Fruit fly (Drosophila melanogaster) whole organism, embryonic: ENCODE results near the gene mTor.

Experiments
- Atf-2 ChIP-seq: fragments of 200-800 bp; sonication (Bioruptor generic); optimal IDR thresholded peaks from 2 replicates; lab custom pipeline; 2016; ENCODE audit warnings: missing biosample characterization, missing genetic modification characterization
- BEAF-32 ChIP-seq: fragments of 200-800 bp; sonication (Bioruptor generic); optimal IDR thresholded peaks from 3 replicates; lab custom pipeline; 2017; ENCODE audit warnings: missing biosample characterization, missing genetic modification characterization, mild to moderate bottlenecking, moderate library complexity, missing genetic modification reagents
- CG10267 ChIP-seq: fragments of 200-800 bp; sonication (Bioruptor generic); optimal IDR thresholded peaks from 2 replicates; lab custom pipeline; 2018; ENCODE audit warnings: missing biosample characterization, mild to moderate bottlenecking, missing genetic modification characterization, moderate library complexity
- CG11398 ChIP-seq: fragments of 200-800 bp; sonication (Bioruptor generic); optimal IDR thresholded peaks from 2 replicates; lab custom pipeline; 2016; ENCODE audit warnings: missing biosample characterization, missing genetic modification characterization
- CG12236 ChIP-seq: fragments of 200-800 bp; sonication (Bioruptor generic); optimal IDR thresholded peaks from 2 replicates; lab custom pipeline; 2016; ENCODE audit warnings: missing biosample characterization, missing genetic modification characterization
- CG12659 ChIP-seq: fragments of 200-800 bp; sonication (Bioruptor generic); optimal IDR thresholded peaks from 3 replicates; lab custom pipeline; 2017; ENCODE audit warnings: mild to moderate bottlenecking, missing biosample characterization, missing genetic modification reagents, missing genetic modification characterization
- CG14710 ChIP-seq: fragments of 200-800 bp; sonication (Bioruptor generic); optimal IDR thresholded peaks from 3 replicates; lab custom pipeline; 2019; ENCODE audit warnings: missing biosample characterization, mild to moderate bottlenecking, missing genetic modification characterization, moderate library complexity
- CG18599 ChIP-seq: fragments of 200-800 bp; sonication (Bioruptor generic); optimal IDR thresholded peaks from 3 replicates; lab custom pipeline; 2017; ENCODE audit warnings: missing biosample characterization, missing genetic modification characterization, mild to moderate bottlenecking, moderate library complexity, missing genetic modification reagents
- CG2678 ChIP-seq: fragments of 200-800 bp; sonication (Bioruptor generic); optimal IDR thresholded peaks from 3 replicates; lab custom pipeline; 2019; ENCODE audit warnings: missing biosample characterization, mild to moderate bottlenecking, missing genetic modification characterization, moderate library complexity
- CG2875 ChIP-seq: fragments of 200-800 bp; sonication (Bioruptor generic); optimal IDR thresholded peaks from 2 replicates; lab custom pipeline; 2017; ENCODE audit warnings: missing biosample characterization, mild to moderate bottlenecking, missing genetic modification characterization, missing genetic modification reagents
- CG2889 ChIP-seq: fragments of 200-800 bp; sonication (Bioruptor generic); IDR thresholded peaks from 3 replicates; pipeline ENCODE4 v1.3.6; 2022; ENCODE audit warnings: missing biosample characterization, missing genetic modification characterization
- CG30020 ChIP-seq: fragments of 200-800 bp; optimal IDR thresholded peaks from 2 replicates; lab custom pipeline; 2019; ENCODE audit warnings: missing biosample characterization, mild to moderate bottlenecking, missing genetic modification characterization, moderate library complexity
- CG3065 ChIP-seq: fragments of 200-800 bp; sonication (Bioruptor generic); optimal IDR thresholded peaks from 2 replicates; lab custom pipeline; 2016; ENCODE audit warnings: missing biosample characterization, missing genetic modification characterization
- CG31388 ChIP-seq: fragments of 200-800 bp; sonication (Bioruptor generic); optimal IDR thresholded peaks from 2 replicates; lab custom pipeline; 2016; ENCODE audit warnings: missing biosample characterization, missing genetic modification characterization
- CG3995 ChIP-seq: fragments of 200-800 bp; sonication (Bioruptor generic); optimal IDR thresholded peaks from 3 replicates; lab custom pipeline; 2016; ENCODE audit warnings: missing biosample characterization, missing genetic modification characterization
- CG4617 ChIP-seq: fragments of 200-800 bp; sonication (Bioruptor generic); optimal IDR thresholded peaks from 3 replicates; lab custom pipeline; 2016; ENCODE audit warnings: missing biosample characterization, missing genetic modification characterization, borderline replicate concordance
- CG5953 ChIP-seq: fragments of 200-800 bp; sonication (Bioruptor generic); IDR thresholded peaks from 2 replicates; pipeline ENCODE4 v1.3.6; 2022; ENCODE audit warnings: missing biosample characterization, missing genetic modification characterization
- CG6175 ChIP-seq: fragments of 200-800 bp; sonication (Bioruptor generic); IDR thresholded peaks from 3 replicates; pipeline ENCODE4 v1.3.6; 2022; ENCODE audit warnings: missing biosample characterization, missing genetic modification characterization
- CG6683 ChIP-seq: fragments of 200-800 bp; sonication (Bioruptor generic); optimal IDR thresholded peaks from 2 replicates; lab custom pipeline; 2017; ENCODE audit warnings: missing biosample characterization, mild to moderate bottlenecking, missing genetic modification characterization, missing genetic modification reagents
- CG9797 ChIP-seq: fragments of 200-800 bp; sonication (Bioruptor generic); optimal IDR thresholded peaks from 3 replicates; lab custom pipeline; 2018; ENCODE audit warnings: missing biosample characterization, mild to moderate bottlenecking, missing genetic modification characterization
- CkIIα-i1 ChIP-seq: fragments of 200-800 bp; sonication (Bioruptor generic); IDR thresholded peaks from 2 replicates; pipeline ENCODE4 v1.3.6; 2022; ENCODE audit warnings: missing biosample characterization, missing genetic modification characterization
- CoRest ChIP-seq: fragments of 200-800 bp; sonication (Bioruptor generic); optimal IDR thresholded peaks from 3 replicates; lab custom pipeline; 2018; ENCODE audit warnings: missing biosample characterization, mild to moderate bottlenecking, missing genetic modification characterization, moderate library complexity
- D ChIP-seq, 2 experiments: fragments of 200-800 bp in 1 of 2; fragments of >200 bp in 1 of 2; sonication (Bioruptor generic) in 1 of 2; optimal IDR thresholded peaks; 2 replicates in 1 of 2; 3 replicates in 1 of 2; lab custom pipeline; 2017; ENCODE audit warnings: mild to moderate bottlenecking in 1 of 2, missing biosample characterization in 1 of 2, missing genetic modification characterization in 1 of 2, missing genetic modification reagents in 1 of 2
- Dll ChIP-seq: fragments of 200-800 bp; sonication (Bioruptor generic); IDR thresholded peaks from 4 replicates; pipeline ENCODE4 v1.3.6; 2022; ENCODE audit warnings: missing biosample characterization, missing genetic modification characterization; ENCODE audit not compliant: partially characterized antibody
- Doc2 ChIP-seq: fragments of 200-800 bp; sonication (Bioruptor generic); IDR thresholded peaks from 2 replicates; pipeline ENCODE4 v1.3.6; 2022; ENCODE audit warnings: missing biosample characterization, missing genetic modification characterization
- Dp ChIP-seq: fragments of 200-800 bp; sonication (Bioruptor generic); optimal IDR thresholded peaks from 2 replicates; lab custom pipeline; 2018; ENCODE audit warnings: missing biosample characterization, mild to moderate bottlenecking, missing genetic modification characterization, moderate library complexity
- Ets97D ChIP-seq: fragments of 200-800 bp; sonication (Bioruptor generic); optimal IDR thresholded peaks from 3 replicates; lab custom pipeline; 2016; ENCODE audit warnings: missing biosample characterization, missing genetic modification characterization
- GATAe ChIP-seq: fragments of 200-800 bp; sonication (Bioruptor generic); conservative IDR thresholded peaks from 2 replicates; pipeline ENCODE4 v1.3.6; 2022; ENCODE audit warnings: missing biosample characterization, missing genetic modification characterization
- Lhr ChIP-seq: fragments of 200-800 bp; sonication (Bioruptor generic); optimal IDR thresholded peaks from 3 replicates; lab custom pipeline; 2017; ENCODE audit warnings: mild to moderate bottlenecking, missing biosample characterization, missing genetic modification reagents, missing genetic modification characterization
- MBD-R2 ChIP-seq: fragments of 200-800 bp; sonication (Bioruptor generic); IDR thresholded peaks from 2 replicates; pipeline ENCODE4 v1.3.6; 2022; ENCODE audit warnings: missing biosample characterization, missing genetic modification characterization
- Neu2 ChIP-seq: fragments of 200-800 bp; sonication (Bioruptor generic); optimal IDR thresholded peaks from 3 replicates; lab custom pipeline; 2016; ENCODE audit warnings: missing biosample characterization, missing genetic modification characterization, borderline replicate concordance
- Side ChIP-seq: fragments of 200-800 bp; sonication (Bioruptor generic); optimal IDR thresholded peaks from 2 replicates; lab custom pipeline; 2016; ENCODE audit warnings: missing biosample characterization, missing genetic modification characterization
- Spps ChIP-seq: fragments of 200-800 bp; sonication (Bioruptor generic); optimal IDR thresholded peaks from 2 replicates; lab custom pipeline; 2018; ENCODE audit warnings: missing biosample characterization, mild to moderate bottlenecking, missing genetic modification characterization
- Tbp ChIP-seq: fragments of >200 bp; optimal IDR thresholded peaks from 2 replicates; lab custom pipeline; 2018; ENCODE audit warnings: missing biosample characterization, missing genetic modification characterization
- chif ChIP-seq, 2 experiments: fragments of 200-800 bp; sonication (Bioruptor generic); optimal IDR thresholded peaks; 3 replicates each; lab custom pipeline; 2016; ENCODE audit warnings: missing biosample characterization in 2 of 2, missing genetic modification characterization in 2 of 2
- fu2 ChIP-seq: fragments of 200-800 bp; sonication (Bioruptor generic); optimal IDR thresholded peaks from 2 replicates; lab custom pipeline; 2016; ENCODE audit warnings: missing biosample characterization, missing genetic modification characterization
- maf-S ChIP-seq: fragments of 200-800 bp; sonication (Bioruptor generic); optimal IDR thresholded peaks from 2 replicates; lab custom pipeline; 2016; ENCODE audit warnings: missing biosample characterization, missing genetic modification characterization
- nerfin-1 ChIP-seq: fragments of 200-800 bp; sonication (Bioruptor generic); optimal IDR thresholded peaks from 3 replicates; lab custom pipeline; 2019; ENCODE audit warnings: missing biosample characterization, mild to moderate bottlenecking, missing genetic modification characterization, moderate library complexity
- nmo ChIP-seq: fragments of 200-800 bp; sonication (Bioruptor generic); optimal IDR thresholded peaks from 2 replicates; lab custom pipeline; 2018; ENCODE audit warnings: missing biosample characterization, mild to moderate bottlenecking, missing genetic modification characterization, moderate library complexity
- pfk ChIP-seq: fragments of 200-800 bp; sonication (Bioruptor generic); optimal IDR thresholded peaks from 2 replicates; lab custom pipeline; 2018; ENCODE audit warnings: missing biosample characterization, mild to moderate bottlenecking, missing genetic modification characterization, moderate library complexity
- phol ChIP-seq: fragments of 200-800 bp; sonication (Bioruptor generic); optimal IDR thresholded peaks from 3 replicates; lab custom pipeline; 2018; ENCODE audit warnings: missing biosample characterization, mild to moderate bottlenecking, missing genetic modification characterization, moderate library complexity
- rib ChIP-seq: fragments of 200-800 bp; sonication (Bioruptor generic); IDR thresholded peaks from 2 replicates; pipeline ENCODE4 v1.3.6; 2022; ENCODE audit warnings: missing biosample characterization, missing genetic modification characterization
- row ChIP-seq: fragments of 200-800 bp; sonication (Bioruptor generic); IDR thresholded peaks from 3 replicates; pipeline ENCODE4 v1.3.6; 2022; ENCODE audit warnings: missing biosample characterization, missing genetic modification characterization
- salm ChIP-seq: fragments of 200-800 bp; sonication (Bioruptor generic); optimal IDR thresholded peaks from 2 replicates; lab custom pipeline; 2018; ENCODE audit warnings: missing biosample characterization, mild to moderate bottlenecking, missing genetic modification characterization
- sim ChIP-seq: fragments of 200-800 bp; sonication (Bioruptor generic); IDR thresholded peaks from 2 replicates; pipeline ENCODE4 v1.3.6; 2022; ENCODE audit warnings: missing biosample characterization, missing genetic modification characterization
- stwl ChIP-seq: fragments of 200-800 bp; sonication (Bioruptor generic); optimal IDR thresholded peaks from 3 replicates; lab custom pipeline; 2018; ENCODE audit warnings: missing biosample characterization, mild to moderate bottlenecking, missing genetic modification characterization, moderate library complexity
- trem ChIP-seq: fragments of 200-800 bp; optimal IDR thresholded peaks from 3 replicates; lab custom pipeline; 2019; ENCODE audit warnings: missing biosample characterization, mild to moderate bottlenecking, missing genetic modification characterization, moderate library complexity
- ttk ChIP-seq: fragments of 200-800 bp; sonication (Bioruptor generic); IDR thresholded peaks from 2 replicates; pipeline ENCODE4 v2.1.2; 2022; ENCODE audit warnings: missing biosample characterization, missing genetic modification characterization

mTor gene

dm6 chr2L:13021020-13021781 is 16.9 kb downstream of the mTor start, which contains the start of gene CG9933:
TSS of gene CG9933 (minus strand) at chr2L:13021312.
- TF ChIP-seq phol (tag; lab: Kevin White, UChicago) (peak; percentile 22), CG18599 (GFP tag; lab: Kevin White, UChicago) (no peak), Lhr (GFP tag; lab: Kevin White, UChicago) (peak; percentile 47), Ets97D (GFP tag; lab: Kevin White, UChicago) (peak; percentile 9), maf-S (GFP tag; lab: Kevin White, UChicago) (no peak), CG2875 (GFP tag; lab: Kevin White, UChicago) (no peak), Tbp (GFP tag; lab: Kevin White, UChicago) (no peak), chif (GFP tag; optimal IDR thresholded peaks at IDR 0.05; lab: Kevin White, UChicago) (no peak), Atf-2 (GFP tag; lab: Kevin White, UChicago) (no peak), CG10267 (tag; lab: Kevin White, UChicago) (no peak), CG9797 (GFP tag; lab: Kevin White, UChicago) (peak; percentile 51), nmo (GFP tag; lab: Kevin White, UChicago) (peak; percentile 51), salm (tag; lab: Kevin White, UChicago) (no peak), CG4617 (GFP tag; lab: Kevin White, UChicago) (peak; percentile 65), CG2889 (GFP tag; lab: Robert Waterston, UW) (no peak), CkIIα-i1 (GFP tag; lab: Robert Waterston, UW) (no peak), CG31388 (no peak), Spps (tag; lab: Kevin White, UChicago) (no peak), D (optimal IDR thresholded peaks at IDR 0.05; lab: Kevin White, UChicago) (no peak), D (GFP tag; optimal IDR thresholded peaks at IDR 0.05; lab: Kevin White, UChicago) (no peak), GATAe (no peak), MBD-R2 (peak; percentile 45; the same call in 1 of the 2 replicates), Neu2 (GFP tag; lab: Kevin White, UChicago) (no peak), CG3065 (no peak), Dp (GFP tag; lab: Kevin White, UChicago) (peak; percentile 65), Doc2 (GFP tag; lab: Robert Waterston, UW) (no peak), CoRest (tag; lab: Kevin White, UChicago) (peak; percentile 64), CG30020 (peak; percentile 93), CG5953 (GFP tag; lab: Robert Waterston, UW) (no peak), fu2 (GFP tag; lab: Kevin White, UChicago) (no peak), BEAF-32 (GFP tag; lab: Kevin White, UChicago) (peak; percentile 45), Dll (GFP tag; lab: Robert Waterston, UW) (no peak), CG12236 (GFP tag; lab: Kevin White, UChicago) (no peak), CG6175 (no peak), sim (GFP tag; lab: Robert Waterston, UW) (no peak), row (GFP tag; lab: Robert Waterston, UW) (peak; percentile 73), CG3995 (GFP tag; lab: Kevin White, UChicago) (peak; percentile 72), CG12659 (GFP tag; lab: Kevin White, UChicago) (peak; percentile 37), trem (tag; lab: Kevin White, UChicago) (peak; percentile 52), stwl (tag; lab: Kevin White, UChicago) (peak; percentile 58), Side (GFP tag; lab: Kevin White, UChicago) (no peak), CG11398 (GFP tag; lab: Kevin White, UChicago) (no peak), CG14710 (peak; percentile 64), rib (no peak), ttk (no peak), nerfin-1 (tag; lab: Kevin White, UChicago) (peak; percentile 54), pfk (GFP tag; lab: Kevin White, UChicago) (peak; percentile 93), CG6683 (no peak), CG2678 (tag; lab: Kevin White, UChicago) (no peak)
